Worm (Caenorhabditis elegans) whole organism, late embryonic: ENCODE results near the gene C14B1.2.

Experiments
- C08G9.2 ChIP-seq: sonication (generic microtip); optimal IDR thresholded peaks from 2 replicates; lab custom pipeline; 2016; ENCODE audit warnings: mild to moderate bottlenecking, missing genetic modification characterization, moderate library complexity, missing compliant biosample characterization
- K09A11.1 ChIP-seq: sonication (generic microtip); optimal IDR thresholded peaks from 2 replicates; lab custom pipeline; 2017; ENCODE audit warnings: antibody characterized with exemption, mild to moderate bottlenecking, missing genetic modification characterization, missing compliant biosample characterization; ENCODE audit not compliant: insufficient read depth
- T23F11.4 ChIP-seq: fragments of 200-800 bp; sonication (Bioruptor generic); optimal IDR thresholded peaks from 2 replicates; lab custom pipeline; 2018; ENCODE audit warnings: mild to moderate bottlenecking, missing genetic modification characterization, missing compliant biosample characterization
- ceh-18 ChIP-seq: sonication (generic microtip); optimal IDR thresholded peaks from 2 replicates; lab custom pipeline; 2016; ENCODE audit warnings: missing genetic modification characterization, missing compliant biosample characterization
- ceh-34 ChIP-seq: sonication (generic microtip); optimal IDR thresholded peaks from 2 replicates; lab custom pipeline; 2016; ENCODE audit warnings: mild to moderate bottlenecking, missing genetic modification characterization, missing compliant biosample characterization
- ceh-48 ChIP-seq: sonication (generic microtip); optimal IDR thresholded peaks from 2 replicates; lab custom pipeline; 2016; ENCODE audit warnings: missing genetic modification characterization, inconsistent platforms, missing compliant biosample characterization
- dve-1 ChIP-seq: sonication (generic microtip); optimal IDR thresholded peaks from 2 replicates; lab custom pipeline; 2017; ENCODE audit warnings: antibody characterized with exemption, mild to moderate bottlenecking, missing genetic modification characterization, missing compliant biosample characterization
- elt-2 ChIP-seq: sonication (generic microtip); optimal IDR thresholded peaks from 2 replicates; lab custom pipeline; 2016; ENCODE audit warnings: missing genetic modification reagents, missing genetic modification characterization, missing compliant biosample characterization
- hlh-15 ChIP-seq: sonication (generic microtip); optimal IDR thresholded peaks from 2 replicates; lab custom pipeline; 2016; ENCODE audit warnings: missing genetic modification characterization, missing compliant biosample characterization
- mec-3 ChIP-seq: sonication (generic microtip); optimal IDR thresholded peaks from 2 replicates; lab custom pipeline; 2016; ENCODE audit warnings: borderline replicate concordance, missing genetic modification characterization, missing compliant biosample characterization
- nhr-11 ChIP-seq: fragments of 150-350 bp; optimal IDR thresholded peaks from 2 replicates; lab custom pipeline; 2014; ENCODE audit warnings: missing biosample characterization, missing genetic modification characterization
- odd-2 ChIP-seq: sonication (generic microtip); optimal IDR thresholded peaks from 2 replicates; lab custom pipeline; 2017; ENCODE audit warnings: antibody characterized with exemption, mild to moderate bottlenecking, missing genetic modification characterization, missing compliant biosample characterization
- pax-1 ChIP-seq: fragments of 150-350 bp; optimal IDR thresholded peaks from 2 replicates; lab custom pipeline; 2014; ENCODE audit warnings: missing biosample characterization, missing genetic modification characterization
- pha-4 ChIP-seq: fragments of 150-350 bp; optimal IDR thresholded peaks from 2 replicates; lab custom pipeline; 2018; ENCODE audit warnings: missing biosample characterization, missing genetic modification reagents, missing genetic modification characterization
- pqm-1 ChIP-seq: sonication (generic microtip); optimal IDR thresholded peaks from 2 replicates; lab custom pipeline; 2016; ENCODE audit warnings: missing genetic modification characterization, missing compliant biosample characterization
- sdc-2 ChIP-seq: sonication (generic microtip); optimal IDR thresholded peaks from 2 replicates; lab custom pipeline; 2016; ENCODE audit warnings: missing genotype, missing genetic modification characterization, missing compliant biosample characterization
- sox-2 ChIP-seq: fragments of 200-800 bp; sonication (Bioruptor generic); IDR thresholded peaks from 2 replicates; pipeline ENCODE4 v1.3.6; 2022; ENCODE audit warnings: missing genetic modification reagents, missing genetic modification characterization, missing compliant biosample characterization

C14B1.2 gene

ce11 chrIII:3743367-3743766 is 41.3 kb downstream of the C14B1.2 start:
- TF ChIP-seq elt-2 (tag; lab: Kevin White, UChicago), result peak; percentile 91
- no peak for TF ChIP-seq hlh-15 (tag; lab: Kevin White, UChicago)

ce11 chrIII:3745138-3745537 is 43.1 kb downstream of the C14B1.2 start, which contains the start of gene lin-48:
lin-48 (plus strand) TSS chrIII:3745438.
- TF ChIP-seq ceh-34 (tag; lab: Kevin White, UChicago), result no peak
- TF ChIP-seq sox-2 (GFP tag; lab: Robert Waterston, UW), result no peak
- TF ChIP-seq ceh-18 (tag; lab: Kevin White, UChicago), result no peak
- TF ChIP-seq nhr-11 (tag; lab: Kevin White, UChicago), result no peak
- TF ChIP-seq pqm-1 (tag; lab: Kevin White, UChicago), result no peak
- no peak for TF ChIP-seq pha-4 (tag; lab: Kevin White, UChicago)
- TF ChIP-seq odd-2 (tag; lab: Kevin White, UChicago), result no peak
- no peak for TF ChIP-seq pax-1
- TF ChIP-seq sdc-2 (tag; lab: Kevin White, UChicago), result no peak
- TF ChIP-seq C08G9.2, result no peak
- TF ChIP-seq T23F11.4 (GFP tag; lab: Kevin White, UChicago), result no peak
- no peak for TF ChIP-seq K09A11.1
- no peak for TF ChIP-seq mec-3 (tag; lab: Kevin White, UChicago)
- TF ChIP-seq ceh-48 (tag; lab: Kevin White, UChicago), result no peak
- TF ChIP-seq dve-1 (tag; lab: Kevin White, UChicago), result no peak
